Worm (Caenorhabditis elegans) whole organism, young adult: Measurements from ENCODE around the gene K09B3.1.
A peak's percentile ranks its signal among the peaks of the same experiment; 100 is the strongest.

Source experiments
- C17E4.6 ChIP-seq: fragments of 200-800 bp; sonication (Bioruptor generic); IDR thresholded peaks from 2 replicates; pipeline ENCODE4 v1.3.6; 2022; ENCODE audit warnings: missing genetic modification reagents, missing genetic modification characterization, missing compliant biosample characterization
- D2030.7 ChIP-seq: fragments of 200-800 bp; sonication (Bioruptor generic); IDR thresholded peaks from 2 replicates; pipeline ENCODE4 v1.3.6; 2022; ENCODE audit warnings: missing genetic modification reagents, missing genetic modification characterization, missing compliant biosample characterization
- F10E7.11 ChIP-seq: sonication (generic microtip); optimal IDR thresholded peaks from 2 replicates; lab custom pipeline; 2017; ENCODE audit warnings: mild to moderate bottlenecking, missing genetic modification characterization, moderate library complexity, missing compliant biosample characterization
- F33H1.4 ChIP-seq: fragments of 200-800 bp; sonication (Bioruptor generic); IDR thresholded peaks from 2 replicates; pipeline ENCODE4 v1.3.6; 2022; ENCODE audit warnings: missing genetic modification reagents, missing genetic modification characterization, missing compliant biosample characterization
- F39B2.1 ChIP-seq: fragments of 200-800 bp; sonication (Bioruptor generic); IDR thresholded peaks from 2 replicates; pipeline ENCODE4 v1.3.6; 2022; ENCODE audit warnings: missing genetic modification reagents, missing genetic modification characterization, missing compliant biosample characterization
- F49E8.2 ChIP-seq: sonication (generic microtip); optimal IDR thresholded peaks from 3 replicates; lab custom pipeline; 2017; ENCODE audit warnings: missing genetic modification characterization, mild to moderate bottlenecking, missing compliant biosample characterization, antibody characterized with exemption, moderate library complexity; ENCODE audit not compliant: insufficient read depth
- F52B5.7 ChIP-seq: sonication (generic microtip); optimal IDR thresholded peaks from 2 replicates; lab custom pipeline; 2016; ENCODE audit warnings: mild to moderate bottlenecking, missing genetic modification characterization, missing compliant biosample characterization
- F57A8.1 ChIP-seq: fragments of 200-800 bp; sonication (Bioruptor generic); optimal IDR thresholded peaks from 2 replicates; lab custom pipeline; 2018; ENCODE audit warnings: mild to moderate bottlenecking, missing genetic modification characterization, moderate library complexity, missing compliant biosample characterization
- F57C9.4 ChIP-seq: sonication (generic microtip); optimal IDR thresholded peaks from 2 replicates; lab custom pipeline; 2017; ENCODE audit warnings: mild to moderate bottlenecking, missing genetic modification characterization, missing compliant biosample characterization
- K11D2.4 ChIP-seq: fragments of 200-800 bp; sonication (Bioruptor generic); IDR thresholded peaks from 2 replicates; pipeline ENCODE4 v1.3.6; 2022; ENCODE audit warnings: missing genetic modification reagents, missing genetic modification characterization, missing compliant biosample characterization
- T26A5.8 ChIP-seq: sonication (generic microtip); optimal IDR thresholded peaks from 2 replicates; lab custom pipeline; 2016; ENCODE audit warnings: missing genetic modification characterization, missing compliant biosample characterization
- ZK185.1 ChIP-seq: sonication (generic microtip); optimal IDR thresholded peaks from 2 replicates; lab custom pipeline; 2016; ENCODE audit warnings: mild to moderate bottlenecking, missing genetic modification characterization, missing compliant biosample characterization; ENCODE audit not compliant: poor library complexity, severe bottlenecking
- ama-1 ChIP-seq, 3 experiments: fragments of 150-350 bp in 1 of 3; sonication (generic microtip) in 2 of 3; optimal IDR thresholded peaks; 2 replicates each; lab custom pipeline; 2014 to 2018; ENCODE audit warnings: missing biosample characterization in 2 of 3, missing genetic modification characterization in 2 of 3, missing genetic modification reagents in 2 of 3
- aptf-2 ChIP-seq: fragments of 200-800 bp; sonication (Bioruptor generic); conservative IDR thresholded peaks from 2 replicates; pipeline ENCODE4 v1.3.6; 2022; ENCODE audit warnings: missing genetic modification reagents, missing genetic modification characterization, missing compliant biosample characterization
- attf-3 ChIP-seq: fragments of 200-800 bp; sonication (Bioruptor generic); conservative IDR thresholded peaks from 2 replicates; pipeline ENCODE4 v1.3.6; 2022; ENCODE audit warnings: missing genetic modification reagents, missing genetic modification characterization, missing compliant biosample characterization
- bed-2 ChIP-seq: fragments of 200-800 bp; sonication (Bioruptor generic); IDR thresholded peaks from 2 replicates; pipeline ENCODE4 v1.3.6; 2022; ENCODE audit warnings: missing genetic modification reagents, missing genetic modification characterization, missing compliant biosample characterization
- ceh-27 ChIP-seq: fragments of 200-800 bp; sonication (Bioruptor generic); optimal IDR thresholded peaks from 2 replicates; lab custom pipeline; 2018; ENCODE audit warnings: mild to moderate bottlenecking, missing genetic modification characterization, moderate library complexity, missing compliant biosample characterization
- chd-7 ChIP-seq: sonication (generic microtip); optimal IDR thresholded peaks from 2 replicates; lab custom pipeline; 2016; ENCODE audit warnings: mild to moderate bottlenecking, missing genetic modification characterization, moderate library complexity, missing compliant biosample characterization
- die-1 ChIP-seq: sonication (generic microtip); optimal IDR thresholded peaks from 2 replicates; lab custom pipeline; 2016; ENCODE audit warnings: missing genotype, mild to moderate bottlenecking, missing genetic modification characterization, missing compliant biosample characterization
- efl-1 ChIP-seq: fragments of 150-350 bp; optimal IDR thresholded peaks from 2 replicates; lab custom pipeline; 2014; ENCODE audit warnings: missing biosample characterization, missing genetic modification reagents, missing genetic modification characterization
- fkh-3 ChIP-seq: sonication (generic microtip); optimal IDR thresholded peaks from 2 replicates; lab custom pipeline; 2016; ENCODE audit warnings: mild to moderate bottlenecking, missing genetic modification characterization, missing compliant biosample characterization
- him-1 ChIP-seq: sonication (generic microtip); optimal IDR thresholded peaks from 2 replicates; lab custom pipeline; 2016; ENCODE audit warnings: missing genotype, missing genetic modification reagents, missing genetic modification characterization, missing compliant biosample characterization
- hlh-12 ChIP-seq: sonication (generic microtip); optimal IDR thresholded peaks from 2 replicates; lab custom pipeline; 2016; ENCODE audit warnings: missing genetic modification characterization, missing compliant biosample characterization
- hmg-1.2 ChIP-seq: fragments of 200-800 bp; sonication (Bioruptor generic); IDR thresholded peaks from 2 replicates; pipeline ENCODE4 v1.3.6; 2022; ENCODE audit warnings: missing genetic modification reagents, missing genetic modification characterization, missing compliant biosample characterization
- hmg-20 ChIP-seq: fragments of 200-800 bp; sonication (Bioruptor generic); IDR thresholded peaks from 2 replicates; pipeline ENCODE4 v1.3.6; 2022; ENCODE audit warnings: missing genetic modification reagents, missing genetic modification characterization, missing compliant biosample characterization
- lin-35 ChIP-seq, 3 experiments: fragments of 150-350 bp in 2 of 3; sonication (generic microtip) in 1 of 3; optimal IDR thresholded peaks; 2 replicates each; lab custom pipeline; 2014 to 2018; ENCODE audit warnings: missing biosample characterization in 3 of 3, missing genetic modification characterization in 3 of 3, missing genetic modification reagents in 3 of 3
- lin-40 ChIP-seq: sonication (generic microtip); optimal IDR thresholded peaks from 2 replicates; lab custom pipeline; 2016; ENCODE audit warnings: missing genetic modification characterization, mild to moderate bottlenecking, missing compliant biosample characterization, missing genotype, missing genetic modification reagents
- lir-1 ChIP-seq: fragments of 200-800 bp; sonication (Bioruptor generic); conservative IDR thresholded peaks from 2 replicates; pipeline ENCODE4 v1.3.6; 2022; ENCODE audit warnings: missing genetic modification reagents, missing genetic modification characterization, missing compliant biosample characterization
- madf-3 ChIP-seq: fragments of 200-800 bp; sonication (Bioruptor generic); IDR thresholded peaks from 2 replicates; pipeline ENCODE4 v1.3.6; 2022; ENCODE audit warnings: missing genetic modification reagents, missing genetic modification characterization, missing compliant biosample characterization
- mcd-1 ChIP-seq: fragments of 200-800 bp; sonication (Bioruptor generic); IDR thresholded peaks from 2 replicates; pipeline ENCODE4 v1.3.6; 2022; ENCODE audit warnings: missing genetic modification reagents, missing genetic modification characterization, missing compliant biosample characterization
- mes-4 ChIP-seq: sonication (generic microtip); optimal IDR thresholded peaks from 2 replicates; lab custom pipeline; 2016; ENCODE audit warnings: missing genotype, missing genetic modification characterization, missing compliant biosample characterization
- mxl-1 ChIP-seq: sonication (generic microtip); optimal IDR thresholded peaks from 2 replicates; lab custom pipeline; 2016; ENCODE audit warnings: missing genetic modification characterization, missing compliant biosample characterization
- nfya-1 ChIP-seq: sonication (generic microtip); optimal IDR thresholded peaks from 2 replicates; lab custom pipeline; 2017; ENCODE audit warnings: antibody characterized with exemption, missing compliant biosample characterization, missing genetic modification characterization, borderline replicate concordance; ENCODE audit not compliant: insufficient read depth
- nfya-2 ChIP-seq: fragments of 200-800 bp; sonication (Bioruptor generic); IDR thresholded peaks from 2 replicates; pipeline ENCODE4 v1.3.6; 2022; ENCODE audit warnings: missing genetic modification reagents, missing genetic modification characterization, missing compliant biosample characterization
- sea-2 ChIP-seq: fragments of 200-800 bp; sonication (Bioruptor generic); IDR thresholded peaks from 2 replicates; pipeline ENCODE4 v1.3.6; 2022; ENCODE audit warnings: missing genetic modification characterization, missing compliant biosample characterization
- snpc-3.4 ChIP-seq: sonication (generic microtip); optimal IDR thresholded peaks from 2 replicates; lab custom pipeline; 2017; ENCODE audit warnings: missing genetic modification characterization, mild to moderate bottlenecking, missing compliant biosample characterization, antibody characterized with exemption, moderate library complexity, missing genotype, missing genetic modification reagents
- sptf-2 ChIP-seq: fragments of 200-800 bp; sonication (Bioruptor generic); optimal IDR thresholded peaks from 2 replicates; lab custom pipeline; 2018; ENCODE audit warnings: mild to moderate bottlenecking, missing genetic modification characterization, missing compliant biosample characterization
- tbp1 ChIP-seq: fragments of 200-800 bp; sonication (Bioruptor generic); optimal IDR thresholded peaks from 2 replicates; lab custom pipeline; 2018; ENCODE audit warnings: mild to moderate bottlenecking, missing genetic modification characterization, missing compliant biosample characterization
- tlf-1 ChIP-seq: fragments of 200-800 bp; sonication (Bioruptor generic); optimal IDR thresholded peaks from 2 replicates; lab custom pipeline; 2018; ENCODE audit warnings: mild to moderate bottlenecking, missing genetic modification characterization, missing compliant biosample characterization
- zfh-2 ChIP-seq: fragments of 200-800 bp; sonication (Bioruptor generic); conservative IDR thresholded peaks from 2 replicates; pipeline ENCODE4 v1.3.6; 2022; ENCODE audit warnings: missing genetic modification reagents, missing genetic modification characterization, missing compliant biosample characterization
- ztf-18 ChIP-seq: sonication (generic microtip); optimal IDR thresholded peaks from 2 replicates; lab custom pipeline; 2016; ENCODE audit warnings: missing genotype, mild to moderate bottlenecking, missing genetic modification characterization, missing compliant biosample characterization
- ztf-25 ChIP-seq: fragments of 200-800 bp; sonication (Bioruptor generic); IDR thresholded peaks from 2 replicates; pipeline ENCODE4 v1.3.6; 2022; ENCODE audit warnings: missing genetic modification reagents, missing genetic modification characterization, missing compliant biosample characterization

The K09B3.1 gene

DNA sequence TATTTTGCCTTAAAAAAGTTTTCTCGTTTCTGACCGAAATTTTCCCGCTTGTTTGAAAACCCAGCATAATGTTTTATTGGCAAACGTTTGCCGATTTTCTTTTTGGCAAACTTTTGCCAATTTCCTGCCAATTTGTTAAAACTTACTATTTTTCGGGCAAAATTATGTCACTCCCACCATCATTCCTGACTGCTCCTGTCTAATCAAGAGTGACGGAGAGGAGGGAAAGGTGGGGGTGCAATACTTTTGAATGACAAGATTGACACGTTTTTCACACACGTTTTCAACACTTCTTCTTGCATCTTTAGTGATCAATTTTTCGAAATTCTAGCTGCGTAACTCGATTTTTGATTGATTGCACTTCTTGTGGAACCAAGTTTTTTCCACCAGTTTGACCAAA is 13.0 kb upstream of the K09B3.1 start (continued):
- TF ChIP-seq F33H1.4 (GFP tag; lab: Robert Waterston, UW) = no peak
- no peak for TF ChIP-seq F57A8.1
- no peak for TF ChIP-seq tbp1

DNA sequence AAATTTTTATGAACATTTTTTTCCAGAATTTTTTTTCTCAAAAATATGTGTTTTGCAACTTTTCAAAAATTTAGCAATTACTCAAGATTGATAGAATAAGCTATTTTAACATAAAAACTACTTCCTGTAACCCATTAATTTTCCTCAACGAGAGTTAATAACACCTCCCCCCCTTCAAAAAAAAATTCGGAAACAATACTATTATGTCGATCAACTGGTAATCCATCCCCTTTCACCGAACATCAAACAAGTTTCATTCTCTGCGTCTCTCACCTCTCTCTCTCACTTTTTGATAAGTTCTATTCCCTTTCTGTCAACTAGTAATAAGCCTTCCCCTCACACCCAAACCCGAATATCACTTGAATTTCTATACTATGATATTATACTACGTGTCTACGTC is 10.6 kb upstream of the K09B3.1 start, which contains the start of gene glct-6:
TSS of gene glct-6 (plus strand) at position 301 of the 400 bp plus-strand sequence.
- TF ChIP-seq fkh-3 = no peak
- no peak for TF ChIP-seq F57C9.4 (tag; lab: Kevin White, UChicago)
- no peak for TF ChIP-seq hmg-1.2 (GFP tag; lab: Robert Waterston, UW)
- no peak for TF ChIP-seq hmg-20 (GFP tag; lab: Robert Waterston, UW)

DNA sequence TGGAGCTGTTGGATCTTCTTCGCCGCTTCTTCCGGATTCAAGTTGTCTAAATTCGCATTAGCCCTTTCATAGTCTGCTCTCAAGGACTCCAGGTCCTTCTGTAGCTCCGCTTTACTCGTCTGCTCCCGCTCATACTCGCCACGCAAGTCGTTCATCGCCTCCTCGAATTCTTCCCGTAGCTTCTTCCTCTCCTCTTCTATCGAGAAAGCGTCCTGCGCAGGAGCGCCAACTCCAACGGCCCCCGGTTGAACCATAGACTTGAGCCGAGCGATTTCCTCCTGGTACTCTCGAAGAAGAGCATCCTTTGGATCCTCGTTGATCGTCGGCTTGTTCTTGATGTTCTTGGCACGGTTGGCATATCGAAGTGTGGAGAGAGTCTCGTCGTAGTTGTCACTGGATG is 2.9 kb downstream of the K09B3.1 start:
- no peak for TF ChIP-seq bed-2 (GFP tag; lab: Robert Waterston, UW)
- peak; percentile 64; the same call in 1 of the 2 replicates for TF ChIP-seq zfh-2 (GFP tag; lab: Robert Waterston, UW)
- TF ChIP-seq nfya-1 (tag; lab: Kevin White, UChicago) = no peak
- TF ChIP-seq die-1 (tag; lab: Kevin White, UChicago) = no peak
- no peak for TF ChIP-seq C17E4.6 (GFP tag; lab: Robert Waterston, UW)
- TF ChIP-seq snpc-3.4 (tag; lab: Kevin White, UChicago) = no peak

DNA sequence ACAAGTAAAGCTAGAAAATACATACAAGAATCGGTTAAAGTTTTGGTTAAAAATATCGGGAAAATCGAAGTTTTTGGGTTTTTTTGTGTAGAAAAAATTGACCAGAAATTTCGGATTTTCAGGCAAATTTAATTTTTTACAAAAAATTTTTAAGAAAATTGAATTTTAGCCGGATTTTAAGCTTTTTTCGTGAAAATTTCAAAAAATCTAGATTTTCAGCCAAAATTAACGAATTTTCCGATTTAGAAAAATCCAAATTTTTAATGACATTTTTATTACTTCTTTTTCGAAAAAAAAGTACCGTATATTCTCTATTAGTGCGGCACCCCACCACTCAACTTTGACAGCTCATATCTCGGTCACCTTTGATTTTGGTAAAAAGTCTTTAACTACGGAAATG is 6.4 kb downstream of the K09B3.1 start, which contains the start of gene osm-3:
TSS of gene osm-3 (minus strand) at position 101 of the 400 bp plus-strand sequence.
- no peak for TF ChIP-seq efl-1 (GFP tag; lab: Kevin White, UChicago)
- TF ChIP-seq ZK185.1 (tag; lab: Kevin White, UChicago) = no peak
- TF ChIP-seq attf-3 = no peak
- TF ChIP-seq chd-7 (tag; lab: Kevin White, UChicago) = no peak
- TF ChIP-seq K11D2.4 = no peak

DNA sequence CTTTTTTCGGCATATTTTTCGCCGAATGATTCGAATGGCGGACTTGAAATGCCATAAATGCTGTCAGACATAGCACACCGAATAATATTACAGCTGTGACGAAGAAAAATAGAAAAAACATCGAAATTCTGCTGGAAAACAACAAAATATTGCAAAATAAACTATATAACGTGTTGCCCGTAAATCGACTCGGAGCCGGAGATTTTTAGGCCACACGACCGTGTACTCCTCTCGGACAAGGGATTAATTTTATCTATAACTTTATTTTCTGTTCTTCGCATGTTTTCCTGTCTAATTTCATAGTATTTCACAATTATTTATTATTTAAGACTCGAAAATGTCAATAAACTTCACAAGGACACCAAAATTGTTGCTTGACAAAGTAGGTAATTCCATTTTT is 8.7 kb downstream of the K09B3.1 start, which contains the start of the genes algn-14 and M02B7.2:
TSS of gene algn-14 (minus strand) at position 175 of the 400 bp plus-strand sequence.
TSS of gene M02B7.2 (plus strand) at position 330 of the 400 bp plus-strand sequence.
- TF ChIP-seq D2030.7 (peak; percentile 23; the same call in 1 of the 2 replicates), lin-40 (tag; lab: Kevin White, UChicago) (peak; percentile 40), mes-4 (tag; lab: Kevin White, UChicago) (no peak), ama-1 (optimal IDR thresholded peaks at IDR 0.05; lab: Kevin White, UChicago) (no peak), ama-1 (GFP tag; optimal IDR thresholded peaks at IDR 0.05; lab: Kevin White, UChicago) (no peak), F52B5.7 (no peak), him-1 (no peak), mxl-1 (tag; lab: Kevin White, UChicago) (no peak), lin-35 (GFP tag; optimal IDR thresholded peaks at IDR 0.05; lab: Kevin White, UChicago) (no peak), ztf-18 (tag; lab: Kevin White, UChicago) (peak; percentile 12), tlf-1 (no peak), sptf-2 (no peak), F33H1.4 (GFP tag; lab: Robert Waterston, UW) (peak; percentile 31), mcd-1 (GFP tag; lab: Robert Waterston, UW) (peak; percentile 50; the same call in 1 of the 2 replicates), ceh-27 (GFP tag; lab: Kevin White, UChicago) (peak; percentile 37), aptf-2 (no peak), F10E7.11 (no peak), F39B2.1 (GFP tag; lab: Robert Waterston, UW) (no peak), T26A5.8 (tag; lab: Kevin White, UChicago) (no peak), hlh-12 (tag; lab: Kevin White, UChicago) (no peak), sea-2 (no peak), ztf-25 (GFP tag; lab: Robert Waterston, UW) (0 out of 2 replicates have a peak, but pooled peaks have one; percentile 40), K11D2.4 (no peak), F49E8.2 (tag; lab: Kevin White, UChicago) (no peak), lir-1 (GFP tag; lab: Robert Waterston, UW) (no peak), nfya-2 (no peak), madf-3 (no peak), chd-7 (tag; lab: Kevin White, UChicago) (no peak)
